Worm (Caenorhabditis elegans) whole organism, young adult: Measurements from ENCODE around the gene suf-1.
A peak's percentile ranks its signal among the peaks of the same experiment; 100 is the strongest.

Experiments used
- D2030.7 ChIP-seq: fragments of 200-800 bp; sonication (Bioruptor generic); IDR thresholded peaks from 2 replicates; pipeline ENCODE4 v1.3.6; 2022; ENCODE audit warnings: missing genetic modification reagents, missing genetic modification characterization, missing compliant biosample characterization
- F10E7.11 ChIP-seq: sonication (generic microtip); optimal IDR thresholded peaks from 2 replicates; lab custom pipeline; 2017; ENCODE audit warnings: mild to moderate bottlenecking, missing genetic modification characterization, moderate library complexity, missing compliant biosample characterization
- F37B4.10 ChIP-seq: fragments of 200-800 bp; sonication (Bioruptor generic); IDR thresholded peaks from 2 replicates; pipeline ENCODE4 v1.3.6; 2022; ENCODE audit warnings: missing genetic modification characterization, missing compliant biosample characterization
- F49E8.2 ChIP-seq: sonication (generic microtip); optimal IDR thresholded peaks from 3 replicates; lab custom pipeline; 2017; ENCODE audit warnings: missing genetic modification characterization, mild to moderate bottlenecking, missing compliant biosample characterization, antibody characterized with exemption, moderate library complexity; ENCODE audit not compliant: insufficient read depth
- F52B5.7 ChIP-seq: sonication (generic microtip); optimal IDR thresholded peaks from 2 replicates; lab custom pipeline; 2016; ENCODE audit warnings: mild to moderate bottlenecking, missing genetic modification characterization, missing compliant biosample characterization
- F55B11.4 ChIP-seq: sonication (generic microtip); optimal IDR thresholded peaks from 2 replicates; lab custom pipeline; 2016; ENCODE audit warnings: missing compliant biosample characterization, missing genetic modification characterization, borderline replicate concordance; ENCODE audit not compliant: insufficient read depth
- F57C9.4 ChIP-seq: sonication (generic microtip); optimal IDR thresholded peaks from 2 replicates; lab custom pipeline; 2017; ENCODE audit warnings: mild to moderate bottlenecking, missing genetic modification characterization, missing compliant biosample characterization
- K11D2.4 ChIP-seq: fragments of 200-800 bp; sonication (Bioruptor generic); IDR thresholded peaks from 2 replicates; pipeline ENCODE4 v1.3.6; 2022; ENCODE audit warnings: missing genetic modification reagents, missing genetic modification characterization, missing compliant biosample characterization
- K12H6.12 ChIP-seq: fragments of 200-800 bp; sonication (Bioruptor generic); optimal IDR thresholded peaks from 2 replicates; lab custom pipeline; 2018; ENCODE audit warnings: mild to moderate bottlenecking, missing genetic modification characterization, missing compliant biosample characterization
- Y53F4B.3 ChIP-seq: fragments of 200-800 bp; sonication (Bioruptor generic); IDR thresholded peaks from 2 replicates; pipeline ENCODE4 v1.3.6; 2022; ENCODE audit warnings: missing genetic modification reagents, missing genetic modification characterization, missing compliant biosample characterization
- ama-1 ChIP-seq, 3 experiments: fragments of 150-350 bp in 1 of 3; sonication (generic microtip) in 2 of 3; optimal IDR thresholded peaks; 2 replicates each; lab custom pipeline; 2014 to 2018; ENCODE audit warnings: missing biosample characterization in 2 of 3, missing genetic modification characterization in 2 of 3, missing genetic modification reagents in 2 of 3
- aptf-2 ChIP-seq: fragments of 200-800 bp; sonication (Bioruptor generic); conservative IDR thresholded peaks from 2 replicates; pipeline ENCODE4 v1.3.6; 2022; ENCODE audit warnings: missing genetic modification reagents, missing genetic modification characterization, missing compliant biosample characterization
- aptf-3 ChIP-seq: fragments of 200-800 bp; sonication (Bioruptor generic); IDR thresholded peaks from 2 replicates; pipeline ENCODE4 v1.3.6; 2022; ENCODE audit warnings: missing genetic modification characterization, missing compliant biosample characterization
- atf-7 ChIP-seq: sonication (generic microtip); optimal IDR thresholded peaks from 2 replicates; lab custom pipeline; 2017; ENCODE audit warnings: mild to moderate bottlenecking, missing genetic modification characterization, missing compliant biosample characterization
- bed-2 ChIP-seq: fragments of 200-800 bp; sonication (Bioruptor generic); IDR thresholded peaks from 2 replicates; pipeline ENCODE4 v1.3.6; 2022; ENCODE audit warnings: missing genetic modification reagents, missing genetic modification characterization, missing compliant biosample characterization
- ccch-3 ChIP-seq: fragments of 200-800 bp; sonication (Bioruptor generic); optimal IDR thresholded peaks from 2 replicates; lab custom pipeline; 2018; ENCODE audit warnings: mild to moderate bottlenecking, missing genetic modification characterization, missing compliant biosample characterization
- cebp-2 ChIP-seq: fragments of 200-800 bp; sonication (Bioruptor generic); IDR thresholded peaks from 2 replicates; pipeline ENCODE4 v1.3.6; 2022; ENCODE audit warnings: missing genetic modification characterization, missing compliant biosample characterization
- ceh-91 ChIP-seq: fragments of 200-800 bp; sonication (Bioruptor generic); IDR thresholded peaks from 2 replicates; pipeline ENCODE4 v1.3.6; 2022; ENCODE audit warnings: missing genetic modification reagents, missing genetic modification characterization, missing compliant biosample characterization
- die-1 ChIP-seq: sonication (generic microtip); optimal IDR thresholded peaks from 2 replicates; lab custom pipeline; 2016; ENCODE audit warnings: missing genotype, mild to moderate bottlenecking, missing genetic modification characterization, missing compliant biosample characterization
- dpff-1 ChIP-seq: sonication (generic microtip); optimal IDR thresholded peaks from 2 replicates; lab custom pipeline; 2017; ENCODE audit warnings: mild to moderate bottlenecking, missing genetic modification characterization, missing compliant biosample characterization
- ekl-4 ChIP-seq: fragments of 200-800 bp; sonication (Bioruptor generic); IDR thresholded peaks from 2 replicates; pipeline ENCODE4 v1.3.6; 2022; ENCODE audit warnings: missing genetic modification reagents, missing genetic modification characterization, missing compliant biosample characterization
- ets-4 ChIP-seq: fragments of 200-800 bp; sonication (Bioruptor generic); optimal IDR thresholded peaks from 2 replicates; lab custom pipeline; 2018; ENCODE audit warnings: mild to moderate bottlenecking, missing genetic modification characterization, missing compliant biosample characterization
- hmg-20 ChIP-seq: fragments of 200-800 bp; sonication (Bioruptor generic); IDR thresholded peaks from 2 replicates; pipeline ENCODE4 v1.3.6; 2022; ENCODE audit warnings: missing genetic modification reagents, missing genetic modification characterization, missing compliant biosample characterization
- lin-35 ChIP-seq, 3 experiments: fragments of 150-350 bp in 2 of 3; sonication (generic microtip) in 1 of 3; optimal IDR thresholded peaks; 2 replicates each; lab custom pipeline; 2014 to 2018; ENCODE audit warnings: missing biosample characterization in 3 of 3, missing genetic modification characterization in 3 of 3, missing genetic modification reagents in 3 of 3
- lir-1 ChIP-seq: fragments of 200-800 bp; sonication (Bioruptor generic); conservative IDR thresholded peaks from 2 replicates; pipeline ENCODE4 v1.3.6; 2022; ENCODE audit warnings: missing genetic modification reagents, missing genetic modification characterization, missing compliant biosample characterization
- lsl-1 ChIP-seq: fragments of 200-800 bp; sonication (Bioruptor generic); optimal IDR thresholded peaks from 2 replicates; lab custom pipeline; 2018; ENCODE audit warnings: mild to moderate bottlenecking, missing genetic modification characterization, moderate library complexity, missing compliant biosample characterization
- madf-6 ChIP-seq: fragments of 200-800 bp; sonication (Bioruptor generic); IDR thresholded peaks from 2 replicates; pipeline ENCODE4 v1.3.6; 2022; ENCODE audit warnings: missing genetic modification reagents, missing genetic modification characterization, missing compliant biosample characterization
- nfyb-1 ChIP-seq: fragments of 200-800 bp; sonication (Bioruptor generic); IDR thresholded peaks from 2 replicates; pipeline ENCODE4 v1.3.6; 2022; ENCODE audit warnings: missing genetic modification reagents, missing genetic modification characterization, missing compliant biosample characterization
- nhr-120 ChIP-seq: fragments of 200-800 bp; sonication (Bioruptor generic); IDR thresholded peaks from 2 replicates; pipeline ENCODE4 v1.3.6; 2022; ENCODE audit warnings: missing genetic modification characterization, missing compliant biosample characterization
- nhr-27 ChIP-seq: fragments of 200-800 bp; sonication (Bioruptor generic); optimal IDR thresholded peaks from 2 replicates; lab custom pipeline; 2018; ENCODE audit warnings: mild to moderate bottlenecking, missing genetic modification characterization, moderate library complexity, missing compliant biosample characterization
- nhr-80 ChIP-seq: sonication (generic microtip); optimal IDR thresholded peaks from 2 replicates; lab custom pipeline; 2016; ENCODE audit warnings: missing genetic modification characterization, missing compliant biosample characterization
- nhr-90 ChIP-seq: sonication (generic microtip); optimal IDR thresholded peaks from 2 replicates; lab custom pipeline; 2016; ENCODE audit warnings: missing genotype, mild to moderate bottlenecking, missing genetic modification characterization, missing compliant biosample characterization
- rcor-1 ChIP-seq: fragments of 200-800 bp; sonication (Bioruptor generic); IDR thresholded peaks from 2 replicates; pipeline ENCODE4 v1.3.6; 2022; ENCODE audit warnings: missing genetic modification reagents, missing genetic modification characterization, missing compliant biosample characterization
- rec-8 ChIP-seq, 2 experiments: sonication (generic microtip); optimal IDR thresholded peaks; 2 replicates each; lab custom pipeline; 2016; ENCODE audit warnings: mild to moderate bottlenecking in 2 of 2, missing genetic modification characterization in 2 of 2, missing genetic modification reagents in 2 of 2, missing genotype in 2 of 2, missing biosample characterization in 1 of 2, missing compliant biosample characterization in 1 of 2, moderate library complexity in 1 of 2
- sdz-38 ChIP-seq: sonication (generic microtip); optimal IDR thresholded peaks from 2 replicates; lab custom pipeline; 2016; ENCODE audit warnings: missing genotype, missing genetic modification characterization, missing compliant biosample characterization
- snpc-1.3 ChIP-seq: sonication (generic microtip); optimal IDR thresholded peaks from 2 replicates; lab custom pipeline; 2017; ENCODE audit warnings: missing genetic modification characterization, mild to moderate bottlenecking, missing compliant biosample characterization, antibody characterized with exemption, moderate library complexity, missing genotype, missing genetic modification reagents; ENCODE audit not compliant: insufficient read depth
- somi-1 ChIP-seq: fragments of 200-800 bp; sonication (Bioruptor generic); optimal IDR thresholded peaks from 2 replicates; lab custom pipeline; 2018; ENCODE audit warnings: mild to moderate bottlenecking, missing genetic modification characterization, missing compliant biosample characterization
- tbx-9 ChIP-seq: sonication (generic microtip); optimal IDR thresholded peaks from 2 replicates; lab custom pipeline; 2016; ENCODE audit warnings: borderline replicate concordance, missing genetic modification characterization, inconsistent platforms, missing compliant biosample characterization
- xnd-1 ChIP-seq: sonication (generic microtip); optimal IDR thresholded peaks from 2 replicates; lab custom pipeline; 2016; ENCODE audit warnings: missing genotype, missing genetic modification reagents, missing genetic modification characterization, missing compliant biosample characterization
- zim-3 ChIP-seq: sonication (generic microtip); optimal IDR thresholded peaks from 2 replicates; lab custom pipeline; 2017; ENCODE audit warnings: mild to moderate bottlenecking, missing genetic modification characterization, moderate library complexity, missing compliant biosample characterization
- ztf-3 ChIP-seq: fragments of 200-800 bp; sonication (Bioruptor generic); optimal IDR thresholded peaks from 2 replicates; lab custom pipeline; 2018; ENCODE audit warnings: mild to moderate bottlenecking, missing genetic modification characterization, missing compliant biosample characterization
- ztf-6 ChIP-seq: fragments of 200-800 bp; sonication (Bioruptor generic); IDR thresholded peaks from 2 replicates; pipeline ENCODE4 v1.3.6; 2022; ENCODE audit warnings: missing genetic modification reagents, missing genetic modification characterization, missing compliant biosample characterization

The suf-1 gene

DNA sequence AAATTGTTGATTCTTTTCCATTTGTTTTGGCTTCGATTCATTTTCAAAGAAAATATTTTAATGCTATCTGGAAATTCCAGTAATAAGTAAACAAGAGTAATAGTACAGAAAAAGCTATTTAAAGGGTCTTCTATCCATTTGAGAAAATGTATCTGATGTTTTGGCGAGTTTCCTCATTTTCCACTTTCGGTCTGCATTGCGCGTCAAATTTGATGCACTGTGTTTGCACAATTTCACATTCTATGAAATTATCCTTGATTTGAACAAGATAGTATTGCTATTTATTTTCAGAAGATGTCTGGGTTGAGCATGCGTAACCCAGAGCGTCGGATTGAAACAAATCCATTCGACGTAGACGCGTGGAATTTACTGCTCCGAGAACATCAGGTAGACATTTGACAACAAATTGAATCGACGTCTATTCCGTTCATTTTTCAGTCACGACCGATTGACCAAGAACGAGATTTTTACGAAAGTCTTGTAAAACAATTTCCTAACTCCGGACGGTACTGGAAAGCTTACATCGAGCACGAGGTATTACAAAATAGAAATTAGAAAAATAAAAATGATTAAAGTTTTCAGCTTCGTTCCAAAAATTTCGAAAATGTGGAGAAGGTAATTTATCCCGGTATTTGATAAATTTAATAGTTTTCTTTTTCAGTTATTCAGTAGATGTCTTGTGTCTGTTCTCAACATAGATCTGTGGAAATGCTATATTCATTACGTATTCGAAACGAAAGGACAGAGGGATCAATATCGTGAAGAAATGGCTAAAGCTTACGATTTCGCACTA lies at the start of gene suf-1 (continued):
- no peak for TF ChIP-seq somi-1
- TF ChIP-seq madf-6 (GFP tag; lab: Robert Waterston, UW) = peak; percentile 85
- peak; percentile 45 for TF ChIP-seq xnd-1 (tag; lab: Kevin White, UChicago)
- no peak for TF ChIP-seq ztf-6 (GFP tag; lab: Robert Waterston, UW)
- no peak for TF ChIP-seq rec-8 (tag; optimal IDR thresholded peaks at IDR 0.05; lab: Kevin White, UChicago)
- TF ChIP-seq F37B4.10 (GFP tag; lab: Robert Waterston, UW) = no peak
- peak; percentile 35; the same call in 1 of the 2 replicates for TF ChIP-seq D2030.7 (GFP tag; lab: Robert Waterston, UW)
- no peak for TF ChIP-seq sdz-38 (tag; lab: Kevin White, UChicago)
- TF ChIP-seq lsl-1 = peak; percentile 58
- TF ChIP-seq nhr-90 (tag; lab: Kevin White, UChicago) = no peak

DNA sequence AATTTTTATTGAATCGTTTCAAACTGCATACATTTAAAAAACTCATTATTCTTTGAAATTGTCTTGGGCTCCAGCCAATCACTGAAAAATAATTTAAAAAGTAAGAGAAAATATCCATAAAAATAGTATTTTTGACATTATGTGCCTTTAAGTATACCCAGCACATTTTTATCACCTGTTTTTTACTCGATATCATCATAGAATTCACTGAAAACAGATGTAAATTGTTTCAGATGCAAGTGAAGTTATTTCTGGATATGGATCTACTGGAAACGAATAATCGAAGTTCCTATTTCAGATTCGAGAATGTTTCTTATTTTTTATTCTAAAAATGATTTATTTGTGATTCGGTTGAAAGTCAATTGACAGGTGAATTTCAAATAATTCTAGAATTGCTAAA lies 49.1 kb upstream of the suf-1 start:
- no peak for TF ChIP-seq sdz-38 (tag; lab: Kevin White, UChicago)
- TF ChIP-seq F10E7.11 (tag; lab: Kevin White, UChicago) = no peak
- TF ChIP-seq K11D2.4 (GFP tag; lab: Robert Waterston, UW) = no peak
- TF ChIP-seq lir-1 (GFP tag; lab: Robert Waterston, UW) = no peak
- no peak for TF ChIP-seq ets-4 (GFP tag; lab: Kevin White, UChicago)
- TF ChIP-seq ccch-3 (GFP tag; lab: Kevin White, UChicago) = no peak
- TF ChIP-seq hmg-20 (GFP tag; lab: Robert Waterston, UW) = no peak
- no peak for TF ChIP-seq cebp-2 (GFP tag; lab: Robert Waterston, UW)
- TF ChIP-seq F52B5.7 (tag; lab: Kevin White, UChicago) = no peak
- TF ChIP-seq F55B11.4 (tag; lab: Kevin White, UChicago) = no peak
- TF ChIP-seq lsl-1 = no peak
- TF ChIP-seq bed-2 = no peak
- no peak for TF ChIP-seq nhr-27 (tag; lab: Kevin White, UChicago)
- no peak for TF ChIP-seq atf-7 (tag; lab: Kevin White, UChicago)
- TF ChIP-seq nfyb-1 (GFP tag; lab: Robert Waterston, UW) = no peak
- no peak for TF ChIP-seq snpc-1.3 (tag; lab: Kevin White, UChicago)
- no peak for TF ChIP-seq rcor-1 (GFP tag; lab: Robert Waterston, UW)
- TF ChIP-seq Y53F4B.3 = no peak

DNA sequence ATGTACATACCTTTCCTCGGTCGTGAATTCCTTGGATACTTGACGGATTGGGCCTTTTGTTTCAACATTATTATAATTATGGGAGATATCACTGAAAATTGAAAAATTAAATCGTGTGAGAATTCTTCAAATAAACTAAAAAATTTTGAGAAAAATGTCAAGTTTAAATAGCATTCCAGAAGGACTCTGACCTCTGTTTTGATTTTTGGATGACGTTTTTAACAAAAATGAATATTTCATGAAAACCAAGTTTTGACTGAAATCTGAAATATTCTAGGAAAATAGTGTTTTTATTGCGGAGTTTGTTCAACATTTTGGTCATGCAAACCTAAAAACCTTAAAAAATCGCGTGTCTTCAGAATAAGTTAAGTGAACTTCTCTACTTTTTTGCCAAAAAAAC lies 47.5 kb upstream of the suf-1 start, which contains the start of gene glb-27:
Gene glb-27, minus strand, starts transcription at position 101 of the 400 bp plus-strand sequence.
- TF ChIP-seq ceh-91 (GFP tag; lab: Robert Waterston, UW) (no peak), F52B5.7 (tag; lab: Kevin White, UChicago) (no peak), nhr-80 (no peak), die-1 (no peak), lir-1 (GFP tag; lab: Robert Waterston, UW) (no peak), dpff-1 (tag; lab: Kevin White, UChicago) (no peak), aptf-2 (GFP tag; lab: Robert Waterston, UW) (no peak), nhr-120 (GFP tag; lab: Robert Waterston, UW) (no peak), lin-35 (GFP tag; optimal IDR thresholded peaks at IDR 0.05; lab: Kevin White, UChicago) (no peak), ztf-3 (GFP tag; lab: Kevin White, UChicago) (no peak), zim-3 (tag; lab: Kevin White, UChicago) (no peak), ekl-4 (no peak), aptf-3 (GFP tag; lab: Robert Waterston, UW) (no peak), F57C9.4 (tag; lab: Kevin White, UChicago) (no peak), tbx-9 (tag; lab: Kevin White, UChicago) (no peak), F10E7.11 (tag; lab: Kevin White, UChicago) (no peak), ama-1 (optimal IDR thresholded peaks at IDR 0.05; lab: Kevin White, UChicago) (no peak), ama-1 (GFP tag; optimal IDR thresholded peaks at IDR 0.05; lab: Kevin White, UChicago) (no peak), F49E8.2 (tag; lab: Kevin White, UChicago) (no peak), K12H6.12 (tag; lab: Kevin White, UChicago) (no peak), K11D2.4 (GFP tag; lab: Robert Waterston, UW) (no peak)
